Worm (Caenorhabditis elegans): Measurements from ENCODE around the gene E02H1.6.

DNA sequence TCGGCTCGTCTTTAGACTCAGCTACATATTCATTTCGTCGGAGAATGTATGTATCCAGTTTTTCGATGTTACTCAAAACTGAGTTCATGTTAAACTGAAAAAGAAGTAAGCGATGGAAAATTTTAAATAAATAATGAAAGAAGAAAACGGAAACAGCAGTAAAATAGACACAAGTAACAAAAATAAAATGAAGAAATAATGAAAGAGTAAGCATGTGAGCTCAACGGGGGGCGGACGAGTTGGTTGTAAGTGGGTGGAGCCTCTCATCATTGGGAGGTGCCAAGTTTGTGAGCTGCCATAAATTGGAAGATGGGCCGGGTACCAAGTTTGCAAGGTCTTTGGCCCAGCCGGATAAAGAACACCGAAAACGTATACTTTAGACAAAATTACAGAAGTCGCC lies 13.0 kb upstream of the E02H1.6 start, which contains the start of gene wee-1.1:
- TF ChIP-seq ama-1 (optimal IDR thresholded peaks at IDR 0.05) (no peak), flt-1 (GFP tag; IDR thresholded peaks at IDR 0.05) (no peak), ceh-36 (tag; optimal IDR thresholded peaks at IDR 0.05) (no peak)
